Fruit fly (Drosophila melanogaster) whole organism, embryonic: ENCODE measurements around the gene Grip128.

Source experiments
- CG11247 ChIP-seq: fragments of 200-800 bp; sonication (Bioruptor generic); IDR thresholded peaks from 2 replicates; pipeline ENCODE4 v1.3.6; 2022; ENCODE audit warnings: missing biosample characterization, missing genetic modification characterization
- CG12104 ChIP-seq: fragments of 200-800 bp; sonication (Bioruptor generic); optimal IDR thresholded peaks from 3 replicates; lab custom pipeline; 2016; ENCODE audit warnings: missing biosample characterization, missing genetic modification characterization
- CG1233 ChIP-seq: fragments of 200-800 bp; sonication (Bioruptor generic); optimal IDR thresholded peaks from 4 replicates; lab custom pipeline; 2018; ENCODE audit warnings: missing biosample characterization, mild to moderate bottlenecking, missing genetic modification characterization
- CG12769 ChIP-seq: fragments of 200-800 bp; sonication (Bioruptor generic); optimal IDR thresholded peaks from 2 replicates; lab custom pipeline; 2019; ENCODE audit warnings: missing biosample characterization, mild to moderate bottlenecking, missing genetic modification characterization, moderate library complexity
- CG12942 ChIP-seq: fragments of 200-800 bp; sonication (Bioruptor generic); optimal IDR thresholded peaks from 3 replicates; lab custom pipeline; 2016; ENCODE audit warnings: missing biosample characterization, missing genetic modification characterization
- CG15514 ChIP-seq: fragments of 200-800 bp; sonication (Bioruptor generic); optimal IDR thresholded peaks from 3 replicates; lab custom pipeline; 2017; ENCODE audit warnings: missing biosample characterization, missing genetic modification characterization, mild to moderate bottlenecking, moderate library complexity, missing genetic modification reagents
- CG16813 ChIP-seq: fragments of 200-800 bp; sonication (Bioruptor generic); IDR thresholded peaks from 3 replicates; pipeline ENCODE4 v1.3.6; 2022; ENCODE audit warnings: missing biosample characterization, missing genetic modification characterization; ENCODE audit not compliant: partially characterized antibody
- CG17328 ChIP-seq: fragments of 200-800 bp; sonication (Bioruptor generic); IDR thresholded peaks from 2 replicates; pipeline ENCODE4 v1.3.6; 2022; ENCODE audit warnings: missing biosample characterization, missing genetic modification characterization
- CG17912 ChIP-seq: fragments of 200-800 bp; sonication (Bioruptor generic); optimal IDR thresholded peaks from 2 replicates; lab custom pipeline; 2018; ENCODE audit warnings: missing biosample characterization, mild to moderate bottlenecking, missing genetic modification characterization
- CG1832 ChIP-seq: fragments of 200-800 bp; sonication (Bioruptor generic); optimal IDR thresholded peaks from 2 replicates; lab custom pipeline; 2017; ENCODE audit warnings: missing biosample characterization, mild to moderate bottlenecking, missing genetic modification characterization, inconsistent platforms
- CG18476 ChIP-seq: fragments of 200-800 bp; sonication (Bioruptor generic); optimal IDR thresholded peaks from 2 replicates; lab custom pipeline; 2016; ENCODE audit warnings: missing biosample characterization, mild to moderate bottlenecking, missing genetic modification characterization
- CG2129 ChIP-seq: fragments of 200-800 bp; sonication (Bioruptor generic); IDR thresholded peaks from 2 replicates; pipeline ENCODE4 v1.3.6; 2022; ENCODE audit warnings: missing biosample characterization, missing genetic modification characterization; ENCODE audit not compliant: partially characterized antibody
- CG2712 ChIP-seq: fragments of 200-800 bp; optimal IDR thresholded peaks from 3 replicates; lab custom pipeline; 2019; ENCODE audit warnings: missing biosample characterization, mild to moderate bottlenecking, missing genetic modification characterization, moderate library complexity
- CG30020 ChIP-seq: fragments of 200-800 bp; optimal IDR thresholded peaks from 2 replicates; lab custom pipeline; 2019; ENCODE audit warnings: missing biosample characterization, mild to moderate bottlenecking, missing genetic modification characterization, moderate library complexity
- CG3065 ChIP-seq: fragments of 200-800 bp; sonication (Bioruptor generic); optimal IDR thresholded peaks from 2 replicates; lab custom pipeline; 2016; ENCODE audit warnings: missing biosample characterization, missing genetic modification characterization
- CG32532 ChIP-seq: fragments of 200-800 bp; sonication (Bioruptor generic); IDR thresholded peaks from 2 replicates; pipeline ENCODE4 v1.3.6; 2022; ENCODE audit warnings: missing biosample characterization, missing genetic modification characterization
- CG3726 ChIP-seq: fragments of 200-800 bp; sonication (Bioruptor generic); IDR thresholded peaks from 3 replicates; pipeline ENCODE4, ENCODE4 v1.3.6; 2022; ENCODE audit warnings: missing biosample characterization, missing genetic modification characterization
- CG6175 ChIP-seq: fragments of 200-800 bp; sonication (Bioruptor generic); IDR thresholded peaks from 3 replicates; pipeline ENCODE4 v1.3.6; 2022; ENCODE audit warnings: missing biosample characterization, missing genetic modification characterization
- CG6254 ChIP-seq: fragments of 200-800 bp; sonication (Bioruptor generic); optimal IDR thresholded peaks from 3 replicates; lab custom pipeline; 2017; ENCODE audit warnings: mild to moderate bottlenecking, missing biosample characterization, missing genetic modification reagents, missing genetic modification characterization
- CG6683 ChIP-seq: fragments of 200-800 bp; sonication (Bioruptor generic); optimal IDR thresholded peaks from 2 replicates; lab custom pipeline; 2017; ENCODE audit warnings: missing biosample characterization, mild to moderate bottlenecking, missing genetic modification characterization, missing genetic modification reagents
- CG9727 ChIP-seq: fragments of 200-800 bp; sonication (Bioruptor generic); optimal IDR thresholded peaks from 3 replicates; lab custom pipeline; 2017; ENCODE audit warnings: missing biosample characterization, mild to moderate bottlenecking, missing genetic modification characterization
- CG9932 ChIP-seq: fragments of 200-800 bp; sonication (Bioruptor generic); IDR thresholded peaks from 2 replicates; pipeline ENCODE4 v1.3.6; 2022; ENCODE audit warnings: missing biosample characterization, missing genetic modification characterization
- CTCF ChIP-seq: fragments of 200-800 bp; sonication (Bioruptor generic); optimal IDR thresholded peaks from 2 replicates; lab custom pipeline; 2017; ENCODE audit warnings: missing biosample characterization, mild to moderate bottlenecking, missing genetic modification characterization, moderate library complexity
- Camta ChIP-seq: fragments of 200-800 bp; sonication (Bioruptor generic); optimal IDR thresholded peaks from 2 replicates; lab custom pipeline; 2016; ENCODE audit warnings: missing biosample characterization, missing genetic modification characterization
- Dll ChIP-seq: fragments of 200-800 bp; sonication (Bioruptor generic); IDR thresholded peaks from 4 replicates; pipeline ENCODE4 v1.3.6; 2022; ENCODE audit warnings: missing biosample characterization, missing genetic modification characterization; ENCODE audit not compliant: partially characterized antibody
- Doc2 ChIP-seq: fragments of 200-800 bp; sonication (Bioruptor generic); IDR thresholded peaks from 2 replicates; pipeline ENCODE4 v1.3.6; 2022; ENCODE audit warnings: missing biosample characterization, missing genetic modification characterization
- Dref ChIP-seq: fragments of 200-800 bp; sonication (Bioruptor generic); IDR thresholded peaks from 2 replicates; pipeline ENCODE4 v1.3.6; 2022; ENCODE audit warnings: missing biosample characterization, missing genetic modification characterization
- Drgx ChIP-seq: fragments of 200-800 bp; sonication (Bioruptor generic); IDR thresholded peaks from 2 replicates; pipeline ENCODE4 v1.3.6; 2022; ENCODE audit warnings: missing biosample characterization, missing genetic modification characterization
- ERR ChIP-seq: fragments of 200-800 bp; sonication (Bioruptor generic); optimal IDR thresholded peaks from 2 replicates; lab custom pipeline; 2016; ENCODE audit warnings: missing biosample characterization, missing genetic modification characterization
- Ets97D ChIP-seq: fragments of 200-800 bp; sonication (Bioruptor generic); optimal IDR thresholded peaks from 3 replicates; lab custom pipeline; 2016; ENCODE audit warnings: missing biosample characterization, missing genetic modification characterization
- Gsc ChIP-seq: fragments of 200-800 bp; sonication (Bioruptor generic); IDR thresholded peaks from 2 replicates; pipeline ENCODE4 v1.3.6; 2022; ENCODE audit warnings: missing biosample characterization, missing genetic modification characterization
- HLH4C ChIP-seq: fragments of 200-800 bp; sonication (Bioruptor generic); IDR thresholded peaks from 3 replicates; pipeline ENCODE4 v1.3.6; 2022; ENCODE audit warnings: missing biosample characterization, missing genetic modification characterization; ENCODE audit not compliant: partially characterized antibody
- Hr78 ChIP-seq, 2 experiments: fragments of 200-800 bp in 1 of 2; fragments of >200 bp in 1 of 2; sonication (Bioruptor generic) in 1 of 2; optimal IDR thresholded peaks; 2 replicates each; lab custom pipeline; 2017 to 2019; ENCODE audit warnings: missing biosample characterization in 2 of 2, missing genetic modification characterization in 2 of 2, mild to moderate bottlenecking in 1 of 2, moderate library complexity in 1 of 2
- Med ChIP-seq: fragments of 200-800 bp; sonication (Bioruptor generic); peaks from one replicate; lab custom pipeline; 2016; ENCODE audit warnings: missing biosample characterization, missing genetic modification characterization, mild to moderate bottlenecking, inconsistent platforms, moderate library complexity
- Neu2 ChIP-seq: fragments of 200-800 bp; sonication (Bioruptor generic); optimal IDR thresholded peaks from 3 replicates; lab custom pipeline; 2016; ENCODE audit warnings: missing biosample characterization, missing genetic modification characterization, borderline replicate concordance
- Pdp1 ChIP-seq, 2 experiments: fragments of 200-800 bp; sonication (Bioruptor generic); optimal IDR thresholded peaks; 3 replicates each; lab custom pipeline; 2016; ENCODE audit warnings: missing biosample characterization in 2 of 2, missing genetic modification characterization in 2 of 2, mild to moderate bottlenecking in 1 of 2, moderate library complexity in 1 of 2
- TFAM ChIP-seq: fragments of 200-800 bp; sonication (Bioruptor generic); optimal IDR thresholded peaks from 2 replicates; lab custom pipeline; 2017; ENCODE audit warnings: missing biosample characterization, missing genetic modification characterization, inconsistent platforms
- Tbp ChIP-seq: fragments of >200 bp; optimal IDR thresholded peaks from 2 replicates; lab custom pipeline; 2018; ENCODE audit warnings: missing biosample characterization, missing genetic modification characterization
- aop ChIP-seq: fragments of 200-800 bp; sonication (Bioruptor generic); IDR thresholded peaks from 2 replicates; pipeline ENCODE4 v1.3.6; 2022; ENCODE audit warnings: missing biosample characterization, missing genetic modification characterization
- crol ChIP-seq: fragments of 200-800 bp; sonication (Bioruptor generic); IDR thresholded peaks from 2 replicates; pipeline ENCODE4 v1.3.6; 2022; ENCODE audit warnings: missing biosample characterization, missing genetic modification characterization
- cwo ChIP-seq: fragments of 200-800 bp; sonication (Bioruptor generic); optimal IDR thresholded peaks from 3 replicates; lab custom pipeline; 2017; ENCODE audit warnings: missing biosample characterization, missing genetic modification characterization, mild to moderate bottlenecking, moderate library complexity, missing genetic modification reagents
- gcm ChIP-seq: fragments of 200-800 bp; sonication (Bioruptor generic); optimal IDR thresholded peaks from 2 replicates; lab custom pipeline; 2019; ENCODE audit warnings: missing biosample characterization, mild to moderate bottlenecking, missing genetic modification characterization, moderate library complexity
- jing ChIP-seq: fragments of 200-800 bp; sonication (Bioruptor generic); optimal IDR thresholded peaks from 2 replicates; lab custom pipeline; 2018; ENCODE audit warnings: missing biosample characterization, mild to moderate bottlenecking, missing genetic modification characterization
- jumu ChIP-seq: fragments of 200-800 bp; sonication (Bioruptor generic); optimal IDR thresholded peaks from 3 replicates; lab custom pipeline; 2016; ENCODE audit warnings: missing biosample characterization, missing genetic modification characterization
- lola ChIP-seq, 3 experiments: fragments of >200 bp in 2 of 3; fragments of 200-800 bp in 1 of 3; sonication (Bioruptor generic) in 1 of 3; optimal IDR thresholded peaks; 2 replicates each; lab custom pipeline; 2017 to 2019; ENCODE audit warnings: missing biosample characterization in 3 of 3, missing genetic modification characterization in 3 of 3, mild to moderate bottlenecking in 1 of 3, moderate library complexity in 1 of 3
- pnt ChIP-seq: fragments of 200-800 bp; sonication (Bioruptor generic); optimal IDR thresholded peaks from 3 replicates; lab custom pipeline; 2016; ENCODE audit warnings: missing biosample characterization, missing genetic modification characterization
- schlank ChIP-seq: fragments of 200-800 bp; sonication (Bioruptor generic); optimal IDR thresholded peaks from 2 replicates; lab custom pipeline; 2018; ENCODE audit warnings: missing biosample characterization, mild to moderate bottlenecking, missing genetic modification characterization
- sim ChIP-seq: fragments of 200-800 bp; sonication (Bioruptor generic); IDR thresholded peaks from 2 replicates; pipeline ENCODE4 v1.3.6; 2022; ENCODE audit warnings: missing biosample characterization, missing genetic modification characterization
- stwl ChIP-seq: fragments of 200-800 bp; sonication (Bioruptor generic); optimal IDR thresholded peaks from 3 replicates; lab custom pipeline; 2018; ENCODE audit warnings: missing biosample characterization, mild to moderate bottlenecking, missing genetic modification characterization, moderate library complexity
- trh ChIP-seq: fragments of 200-800 bp; sonication (Bioruptor generic); optimal IDR thresholded peaks from 2 replicates; lab custom pipeline; 2016; ENCODE audit warnings: missing biosample characterization, missing genetic modification characterization
- tx ChIP-seq: fragments of 200-800 bp; sonication (Bioruptor generic); optimal IDR thresholded peaks from 2 replicates; lab custom pipeline; 2016; ENCODE audit warnings: missing biosample characterization, missing genetic modification characterization
- wdn ChIP-seq: fragments of 200-800 bp; sonication (Bioruptor generic); IDR thresholded peaks from 2 replicates; pipeline ENCODE4 v1.3.6; 2022; ENCODE audit warnings: missing biosample characterization, missing genetic modification characterization

The Grip128 gene

DNA sequence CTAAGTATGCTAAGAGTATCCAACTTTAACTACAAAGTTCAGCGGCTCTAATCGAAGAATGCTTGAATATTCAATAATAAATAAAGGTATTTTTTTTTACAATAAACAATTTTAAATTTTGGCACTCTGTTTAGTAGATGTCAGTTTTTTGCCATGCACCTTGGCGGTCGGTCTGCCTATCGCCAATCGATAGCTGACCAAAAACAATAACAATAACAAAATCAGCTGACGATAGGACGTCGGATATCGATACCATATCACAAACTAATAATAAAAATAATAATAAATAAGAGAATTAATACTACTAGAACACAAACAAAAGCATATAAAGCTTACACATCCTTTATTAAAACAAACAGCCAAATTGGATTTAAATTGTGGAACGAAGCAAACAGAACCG is 14.8 kb upstream of the Grip128 start, which contains the start of gene Gmap (continued):
- no peak for TF ChIP-seq Pdp1 (GFP tag; optimal IDR thresholded peaks at IDR 0.05; lab: Kevin White, UChicago)
- TF ChIP-seq CG15514 (GFP tag; lab: Kevin White, UChicago), result peak; percentile 65
- TF ChIP-seq CG2712 (tag; lab: Kevin White, UChicago), result peak; percentile 3
- no peak for TF ChIP-seq CG17328 (GFP tag; lab: Robert Waterston, UW)
- no peak for TF ChIP-seq CG11247 (GFP tag; lab: Robert Waterston, UW)
- TF ChIP-seq HLH4C (GFP tag; lab: Robert Waterston, UW), result peak; percentile 96
- no peak for TF ChIP-seq CG6175
- no peak for TF ChIP-seq CG3065 (GFP tag; lab: Kevin White, UChicago)
- TF ChIP-seq CG6683 (GFP tag; lab: Kevin White, UChicago), result no peak
- no peak for TF ChIP-seq Camta (GFP tag; lab: Kevin White, UChicago)
- no peak for TF ChIP-seq CG1832 (GFP tag; lab: Kevin White, UChicago)
- no peak for TF ChIP-seq lola (GFP tag; optimal IDR thresholded peaks at IDR 0.05; lab: Kevin White, UChicago)
- TF ChIP-seq Med, result peak; percentile 42
- no peak for TF ChIP-seq Drgx (GFP tag; lab: Robert Waterston, UW)
- TF ChIP-seq schlank (tag; lab: Kevin White, UChicago), result no peak
- no peak for TF ChIP-seq jumu (GFP tag; lab: Kevin White, UChicago)
- TF ChIP-seq aop (GFP tag; lab: Robert Waterston, UW), result no peak
- no peak for TF ChIP-seq CG9727 (GFP tag; lab: Kevin White, UChicago)
- peak; percentile 54 for TF ChIP-seq stwl (tag; lab: Kevin White, UChicago)
- no peak for TF ChIP-seq CG18476 (GFP tag; lab: Kevin White, UChicago)
- TF ChIP-seq CG1233 (GFP tag; lab: Kevin White, UChicago), result no peak
- TF ChIP-seq cwo (GFP tag; lab: Kevin White, UChicago), result no peak
- TF ChIP-seq ERR (GFP tag; lab: Kevin White, UChicago), result no peak
- TF ChIP-seq trh (GFP tag; lab: Kevin White, UChicago), result no peak
- TF ChIP-seq CG16813, result peak; percentile 80
- no peak for TF ChIP-seq Hr78 (GFP tag; optimal IDR thresholded peaks at IDR 0.05; lab: Kevin White, UChicago)
- TF ChIP-seq TFAM, result no peak
- TF ChIP-seq CTCF (GFP tag; lab: Kevin White, UChicago), result no peak
- TF ChIP-seq crol (GFP tag; lab: Robert Waterston, UW), result no peak
- TF ChIP-seq wdn, result no peak
- TF ChIP-seq sim, result no peak
- no peak for TF ChIP-seq CG17912
- TF ChIP-seq Neu2 (GFP tag; lab: Kevin White, UChicago), result no peak
- TF ChIP-seq pnt (GFP tag; lab: Kevin White, UChicago), result no peak
- no peak for TF ChIP-seq gcm (GFP tag; lab: Kevin White, UChicago)
- TF ChIP-seq CG32532, result no peak
- TF ChIP-seq CG12942, result no peak
- TF ChIP-seq tx (GFP tag; lab: Kevin White, UChicago), result no peak
- no peak for TF ChIP-seq CG3726 (GFP tag; lab: Robert Waterston, UW)
- no peak for TF ChIP-seq Tbp (GFP tag; lab: Kevin White, UChicago)
- peak; percentile 95 for TF ChIP-seq Dref (GFP tag; lab: Robert Waterston, UW)
- no peak for TF ChIP-seq CG12104
- TF ChIP-seq CG2129, result no peak
- TF ChIP-seq CG30020 (tag; lab: Kevin White, UChicago), result no peak
- no peak for TF ChIP-seq CG12769 (tag; lab: Kevin White, UChicago)
- peak; percentile 80 for TF ChIP-seq Dll (GFP tag; lab: Robert Waterston, UW)
- no peak for TF ChIP-seq jing
- TF ChIP-seq Doc2 (GFP tag; lab: Robert Waterston, UW), result no peak
- TF ChIP-seq Ets97D (GFP tag; lab: Kevin White, UChicago), result no peak
- no peak for TF ChIP-seq Gsc (GFP tag; lab: Robert Waterston, UW)
- TF ChIP-seq CG6254, result no peak
- TF ChIP-seq CG9932 (GFP tag; lab: Robert Waterston, UW), result no peak
